Worm (Caenorhabditis elegans): Measurements from ENCODE around the gene M03B6.4.

Gene M03B6.4

ce11 chrX:13841277-13841676 is 17.4 kb upstream of the M03B6.4 start, which contains the start of gene M03B6.1:
TSS of gene M03B6.1 (plus strand) at chrX:13841610.
- TF ChIP-seq mef-2 (tag; optimal IDR thresholded peaks at IDR 0.05) (no peak), nhr-71 (tag; optimal IDR thresholded peaks at IDR 0.05) (peak; percentile 10), ets-5 (GFP tag; IDR thresholded peaks at IDR 0.05) (no peak), fkh-8 (tag; optimal IDR thresholded peaks at IDR 0.05) (peak; percentile 29), dsc-1 (tag; optimal IDR thresholded peaks at IDR 0.05) (peak; percentile 61), lin-15B (tag; optimal IDR thresholded peaks at IDR 0.05) (no peak), lin-14 (GFP tag; optimal IDR thresholded peaks at IDR 0.05) (peak; percentile 60), blmp-1 (tag; optimal IDR thresholded peaks at IDR 0.05) (no peak), ceh-88 (GFP tag; IDR thresholded peaks at IDR 0.05) (no peak), hpl-2 (GFP tag; optimal IDR thresholded peaks at IDR 0.05) (no peak), sup-37 (GFP tag; optimal IDR thresholded peaks at IDR 0.05) (no peak), dpl-1 (GFP tag; optimal IDR thresholded peaks at IDR 0.05) (no peak), egl-13 (tag; optimal IDR thresholded peaks at IDR 0.05) (peak; percentile 31)

ce11 chrX:13843676-13844075 is 15.0 kb upstream of the M03B6.4 start, which contains the start of gene M03B6.5:
TSS of gene M03B6.5 (plus strand) at chrX:13843976.
- no peak for TF ChIP-seq lin-13 (GFP tag; optimal IDR thresholded peaks at IDR 0.05)
- no peak for TF ChIP-seq lin-15B (tag; optimal IDR thresholded peaks at IDR 0.05)
- no peak for TF ChIP-seq nhr-90 (tag; optimal IDR thresholded peaks at IDR 0.05; ENCODE audit: poor library complexity)
- TF ChIP-seq efl-1 (optimal IDR thresholded peaks at IDR 0.05): no peak
- TF ChIP-seq efl-1 (GFP tag; optimal IDR thresholded peaks at IDR 0.05 in 1 of 2): no peak

ce11 chrX:13846024-13846423 is 12.6 kb upstream of the M03B6.4 start:
- peak; percentile 49 for TF ChIP-seq pag-3 (tag; optimal IDR thresholded peaks at IDR 0.05; ENCODE audit: borderline replicate concordance, insufficient read depth)
- no peak for TF ChIP-seq skn-1 (tag; optimal IDR thresholded peaks at IDR 0.05)
- no peak for TF ChIP-seq nhr-19 (GFP tag; conservative IDR thresholded peaks at IDR 0.05)
- TF ChIP-seq blmp-1 (tag; optimal IDR thresholded peaks at IDR 0.05): peak; percentile 45
- TF ChIP-seq snu-23 (GFP tag; optimal IDR thresholded peaks at IDR 0.05): no peak
- TF ChIP-seq xbp-1 (tag; optimal IDR thresholded peaks at IDR 0.05): no peak
- TF ChIP-seq ceh-63 (GFP tag; optimal IDR thresholded peaks at IDR 0.05): no peak
- TF ChIP-seq lin-15B (tag; optimal IDR thresholded peaks at IDR 0.05): no peak
- TF ChIP-seq lin-14 (GFP tag; optimal IDR thresholded peaks at IDR 0.05): peak; percentile 79
- no peak for TF ChIP-seq fos-1 (tag; optimal IDR thresholded peaks at IDR 0.05)
- no peak for TF ChIP-seq nhr-85 (tag)
- TF ChIP-seq ztf-4 (tag; optimal IDR thresholded peaks at IDR 0.05): no peak
- no peak for TF ChIP-seq nhr-47 (tag; optimal IDR thresholded peaks at IDR 0.05)
- TF ChIP-seq dsc-1 (tag; optimal IDR thresholded peaks at IDR 0.05): peak; percentile 23
- no peak for TF ChIP-seq irx-1 (tag; optimal IDR thresholded peaks at IDR 0.05)
- TF ChIP-seq rnt-1 (tag; optimal IDR thresholded peaks at IDR 0.05): peak; percentile 21
- no peak for TF ChIP-seq nhr-84 (tag; optimal IDR thresholded peaks at IDR 0.05)
- TF ChIP-seq ceh-82 (tag; optimal IDR thresholded peaks at IDR 0.05): no peak
- no peak for TF ChIP-seq unc-98 (GFP tag; IDR thresholded peaks at IDR 0.05)
- no peak for TF ChIP-seq pqm-1 (tag; optimal IDR thresholded peaks at IDR 0.05)
- TF ChIP-seq fkh-4 (tag; optimal IDR thresholded peaks at IDR 0.05; ENCODE audit: borderline replicate concordance): no peak

- TF ChIP-seq nhr-20 (tag; optimal IDR thresholded peaks at IDR 0.05) (no peak), efl-1 (optimal IDR thresholded peaks at IDR 0.05) (no peak), efl-1 (GFP tag; optimal IDR thresholded peaks at IDR 0.05 in 1 of 2) (peak in 1 of 2 experiments; percentile 83)
Measured at ce11 chrX:13850359-13850758, 8.3 kb upstream of the M03B6.4 start.

- TF ChIP-seq ceh-90 (tag; optimal IDR thresholded peaks at IDR 0.05): no peak
- no peak for TF ChIP-seq nhr-77 (tag; optimal IDR thresholded peaks at IDR 0.05)
- TF ChIP-seq efl-1 (optimal IDR thresholded peaks at IDR 0.05): no peak
- peak in 1 of 2 experiments; percentile 13 for TF ChIP-seq efl-1 (GFP tag; optimal IDR thresholded peaks at IDR 0.05 in 1 of 2)
- TF ChIP-seq elt-2 (tag; optimal IDR thresholded peaks at IDR 0.05): peak; percentile 27
Measured at ce11 chrX:13851590-13851989, 7.1 kb upstream of the M03B6.4 start.
